Fruit fly (Drosophila melanogaster) whole organism, embryonic: Measurements from ENCODE around the gene Max.

ENCODE experiments used
- Aef1 ChIP-seq: fragments of 200-800 bp; sonication (Bioruptor generic); IDR thresholded peaks from 3 replicates; pipeline ENCODE4 v1.3.6; 2022; ENCODE audit warnings: missing biosample characterization, missing genetic modification characterization
- CG10366 ChIP-seq: fragments of 200-800 bp; sonication (Bioruptor generic); IDR thresholded peaks from 2 replicates; pipeline ENCODE4 v1.3.6; 2022; ENCODE audit warnings: missing biosample characterization, missing genetic modification characterization
- CG10462 ChIP-seq: fragments of 200-800 bp; sonication (Bioruptor generic); optimal IDR thresholded peaks from 2 replicates; lab custom pipeline; 2016; ENCODE audit warnings: missing biosample characterization, missing genetic modification characterization
- CG10565 ChIP-seq: fragments of 200-800 bp; sonication (Bioruptor generic); optimal IDR thresholded peaks from 3 replicates; lab custom pipeline; 2016; ENCODE audit warnings: missing biosample characterization, mild to moderate bottlenecking, missing genetic modification characterization
- CG11398 ChIP-seq: fragments of 200-800 bp; sonication (Bioruptor generic); optimal IDR thresholded peaks from 2 replicates; lab custom pipeline; 2016; ENCODE audit warnings: missing biosample characterization, missing genetic modification characterization
- CG12155 ChIP-seq: fragments of 200-800 bp; sonication (Bioruptor generic); optimal IDR thresholded peaks from 3 replicates; lab custom pipeline; 2016; ENCODE audit warnings: missing biosample characterization, missing genetic modification characterization
- CG12236 ChIP-seq: fragments of 200-800 bp; sonication (Bioruptor generic); optimal IDR thresholded peaks from 2 replicates; lab custom pipeline; 2016; ENCODE audit warnings: missing biosample characterization, missing genetic modification characterization
- CG13424 ChIP-seq: fragments of 200-800 bp; sonication (Bioruptor generic); optimal IDR thresholded peaks from 2 replicates; lab custom pipeline; 2019; ENCODE audit warnings: missing biosample characterization, mild to moderate bottlenecking, missing genetic modification characterization, moderate library complexity
- CG15269 ChIP-seq: fragments of 200-800 bp; sonication (Bioruptor generic); optimal IDR thresholded peaks from 2 replicates; lab custom pipeline; 2018; ENCODE audit warnings: missing biosample characterization, mild to moderate bottlenecking, missing genetic modification characterization, moderate library complexity
- CG16813 ChIP-seq: fragments of 200-800 bp; sonication (Bioruptor generic); IDR thresholded peaks from 3 replicates; pipeline ENCODE4 v1.3.6; 2022; ENCODE audit warnings: missing biosample characterization, missing genetic modification characterization; ENCODE audit not compliant: partially characterized antibody
- CG16815 ChIP-seq: fragments of 200-800 bp; sonication (Bioruptor generic); optimal IDR thresholded peaks from 3 replicates; lab custom pipeline; 2017; ENCODE audit warnings: missing biosample characterization, mild to moderate bottlenecking, missing genetic modification characterization
- CG17912 ChIP-seq: fragments of 200-800 bp; sonication (Bioruptor generic); optimal IDR thresholded peaks from 2 replicates; lab custom pipeline; 2018; ENCODE audit warnings: missing biosample characterization, mild to moderate bottlenecking, missing genetic modification characterization
- CG18599 ChIP-seq: fragments of 200-800 bp; sonication (Bioruptor generic); optimal IDR thresholded peaks from 3 replicates; lab custom pipeline; 2017; ENCODE audit warnings: missing biosample characterization, missing genetic modification characterization, mild to moderate bottlenecking, moderate library complexity, missing genetic modification reagents
- CG2875 ChIP-seq: fragments of 200-800 bp; sonication (Bioruptor generic); optimal IDR thresholded peaks from 2 replicates; lab custom pipeline; 2017; ENCODE audit warnings: missing biosample characterization, mild to moderate bottlenecking, missing genetic modification characterization, missing genetic modification reagents
- CG2889 ChIP-seq: fragments of 200-800 bp; sonication (Bioruptor generic); IDR thresholded peaks from 3 replicates; pipeline ENCODE4 v1.3.6; 2022; ENCODE audit warnings: missing biosample characterization, missing genetic modification characterization
- CG31365 ChIP-seq: fragments of 200-800 bp; sonication (Bioruptor generic); optimal IDR thresholded peaks from 2 replicates; lab custom pipeline; 2018; ENCODE audit warnings: missing biosample characterization, mild to moderate bottlenecking, missing genetic modification characterization
- CG32532 ChIP-seq: fragments of 200-800 bp; sonication (Bioruptor generic); IDR thresholded peaks from 2 replicates; pipeline ENCODE4 v1.3.6; 2022; ENCODE audit warnings: missing biosample characterization, missing genetic modification characterization
- CG32767 ChIP-seq: fragments of 200-800 bp; sonication (Bioruptor generic); IDR thresholded peaks from 2 replicates; pipeline ENCODE4 v1.3.6; 2022; ENCODE audit warnings: missing biosample characterization, missing genetic modification characterization
- CG3281 ChIP-seq: fragments of 200-800 bp; sonication (Bioruptor generic); optimal IDR thresholded peaks from 3 replicates; lab custom pipeline; 2017; ENCODE audit warnings: missing biosample characterization, mild to moderate bottlenecking, missing genetic modification characterization
- CG5180 ChIP-seq: fragments of 200-800 bp; sonication (Bioruptor generic); optimal IDR thresholded peaks from 3 replicates; lab custom pipeline; 2017; ENCODE audit warnings: missing biosample characterization, missing genetic modification characterization, mild to moderate bottlenecking, moderate library complexity, missing genetic modification reagents
- CG5245 ChIP-seq: fragments of 200-800 bp; sonication (Bioruptor generic); optimal IDR thresholded peaks from 3 replicates; lab custom pipeline; 2016; ENCODE audit warnings: missing biosample characterization, missing genetic modification characterization
- CG5953 ChIP-seq: fragments of 200-800 bp; sonication (Bioruptor generic); IDR thresholded peaks from 2 replicates; pipeline ENCODE4 v1.3.6; 2022; ENCODE audit warnings: missing biosample characterization, missing genetic modification characterization
- CG6654 ChIP-seq: fragments of 200-800 bp; sonication (Bioruptor generic); optimal IDR thresholded peaks from 2 replicates; lab custom pipeline; 2017; ENCODE audit warnings: missing biosample characterization, mild to moderate bottlenecking, missing genetic modification characterization
- CG8944 ChIP-seq: fragments of 200-800 bp; sonication (Bioruptor generic); optimal IDR thresholded peaks from 3 replicates; lab custom pipeline; 2016; ENCODE audit warnings: missing biosample characterization, missing genetic modification characterization
- CHES-1-like ChIP-seq: fragments of 200-800 bp; sonication (Bioruptor generic); optimal IDR thresholded peaks from 2 replicates; lab custom pipeline; 2016; ENCODE audit warnings: missing biosample characterization, missing genetic modification characterization
- CTCF ChIP-seq: fragments of 200-800 bp; sonication (Bioruptor generic); optimal IDR thresholded peaks from 2 replicates; lab custom pipeline; 2017; ENCODE audit warnings: missing biosample characterization, mild to moderate bottlenecking, missing genetic modification characterization, moderate library complexity
- Deaf1 ChIP-seq: fragments of 200-800 bp; optimal IDR thresholded peaks from 3 replicates; lab custom pipeline; 2019; ENCODE audit warnings: missing biosample characterization, mild to moderate bottlenecking, missing genetic modification characterization, moderate library complexity
- Hand ChIP-seq: fragments of 200-800 bp; sonication (Bioruptor generic); optimal IDR thresholded peaks from 2 replicates; lab custom pipeline; 2017; ENCODE audit warnings: mild to moderate bottlenecking, missing biosample characterization, missing genetic modification reagents, missing genetic modification characterization
- Hmr ChIP-seq: fragments of 200-800 bp; sonication (Bioruptor generic); optimal IDR thresholded peaks from 3 replicates; lab custom pipeline; 2017; ENCODE audit warnings: mild to moderate bottlenecking, missing biosample characterization, missing genetic modification reagents, missing genetic modification characterization
- Hr3 ChIP-seq: fragments of 200-800 bp; sonication (Bioruptor generic); optimal IDR thresholded peaks from 3 replicates; lab custom pipeline; 2016; ENCODE audit warnings: missing biosample characterization, missing genetic modification characterization
- Hr78 ChIP-seq, 2 experiments: fragments of 200-800 bp in 1 of 2; fragments of >200 bp in 1 of 2; sonication (Bioruptor generic) in 1 of 2; optimal IDR thresholded peaks; 2 replicates each; lab custom pipeline; 2017 to 2019; ENCODE audit warnings: missing biosample characterization in 2 of 2, missing genetic modification characterization in 2 of 2, mild to moderate bottlenecking in 1 of 2, moderate library complexity in 1 of 2
- Lhr ChIP-seq: fragments of 200-800 bp; sonication (Bioruptor generic); optimal IDR thresholded peaks from 3 replicates; lab custom pipeline; 2017; ENCODE audit warnings: mild to moderate bottlenecking, missing biosample characterization, missing genetic modification reagents, missing genetic modification characterization
- MESR4 ChIP-seq: fragments of 200-800 bp; sonication (Bioruptor generic); optimal IDR thresholded peaks from 2 replicates; lab custom pipeline; 2018; ENCODE audit warnings: missing biosample characterization, mild to moderate bottlenecking, missing genetic modification characterization, moderate library complexity
- NK7.1 ChIP-seq: fragments of 200-800 bp; sonication (Bioruptor generic); optimal IDR thresholded peaks from 3 replicates; lab custom pipeline; 2016; ENCODE audit warnings: missing biosample characterization, missing genetic modification characterization
- Nf-YA ChIP-seq: fragments of 200-800 bp; sonication (Bioruptor generic); IDR thresholded peaks from 2 replicates; pipeline ENCODE4 v1.3.6; 2022; ENCODE audit warnings: missing biosample characterization, missing genetic modification characterization
- Sox102F ChIP-seq: fragments of 200-800 bp; sonication (Bioruptor generic); optimal IDR thresholded peaks from 2 replicates; lab custom pipeline; 2018; ENCODE audit warnings: missing biosample characterization, mild to moderate bottlenecking, missing genetic modification characterization, moderate library complexity
- Tbp ChIP-seq: fragments of >200 bp; optimal IDR thresholded peaks from 2 replicates; lab custom pipeline; 2018; ENCODE audit warnings: missing biosample characterization, missing genetic modification characterization
- btn ChIP-seq: fragments of 200-800 bp; sonication (Bioruptor generic); optimal IDR thresholded peaks from 2 replicates; lab custom pipeline; 2016; ENCODE audit warnings: missing biosample characterization, missing genetic modification characterization
- da ChIP-seq: fragments of 200-800 bp; sonication (Bioruptor generic); optimal IDR thresholded peaks from 2 replicates; lab custom pipeline; 2016; ENCODE audit warnings: missing biosample characterization, missing genetic modification characterization
- dimm ChIP-seq: fragments of 200-800 bp; sonication (Bioruptor generic); IDR thresholded peaks from 2 replicates; pipeline ENCODE4 v1.3.6; 2022; ENCODE audit warnings: missing biosample characterization, missing genetic modification characterization
- dpn ChIP-seq, 2 experiments: fragments of 200-800 bp; sonication (Bioruptor generic); optimal IDR thresholded peaks; 3 replicates each; lab custom pipeline; 2016; ENCODE audit warnings: missing biosample characterization in 2 of 2, missing genetic modification characterization in 2 of 2
- gcm ChIP-seq: fragments of 200-800 bp; sonication (Bioruptor generic); optimal IDR thresholded peaks from 2 replicates; lab custom pipeline; 2019; ENCODE audit warnings: missing biosample characterization, mild to moderate bottlenecking, missing genetic modification characterization, moderate library complexity
- gfzf ChIP-seq: fragments of 200-800 bp; sonication (Bioruptor generic); optimal IDR thresholded peaks from 2 replicates; lab custom pipeline; 2016; ENCODE audit warnings: missing biosample characterization, mild to moderate bottlenecking, missing genetic modification characterization, moderate library complexity
- lola ChIP-seq, 3 experiments: fragments of >200 bp in 2 of 3; fragments of 200-800 bp in 1 of 3; sonication (Bioruptor generic) in 1 of 3; optimal IDR thresholded peaks; 2 replicates each; lab custom pipeline; 2017 to 2019; ENCODE audit warnings: missing biosample characterization in 3 of 3, missing genetic modification characterization in 3 of 3, mild to moderate bottlenecking in 1 of 3, moderate library complexity in 1 of 3
- mam ChIP-seq: fragments of 200-800 bp; sonication (Bioruptor generic); optimal IDR thresholded peaks from 3 replicates; lab custom pipeline; 2016; ENCODE audit warnings: missing biosample characterization, missing genetic modification characterization
- org-1 ChIP-seq: fragments of 200-800 bp; sonication (Bioruptor generic); optimal IDR thresholded peaks from 2 replicates; lab custom pipeline; 2017; ENCODE audit warnings: missing biosample characterization, missing genetic modification characterization
- phol ChIP-seq: fragments of 200-800 bp; sonication (Bioruptor generic); optimal IDR thresholded peaks from 3 replicates; lab custom pipeline; 2018; ENCODE audit warnings: missing biosample characterization, mild to moderate bottlenecking, missing genetic modification characterization, moderate library complexity
- sens ChIP-seq: fragments of 200-800 bp; sonication (Bioruptor generic); peaks from one replicate; lab custom pipeline; 2016; ENCODE audit warnings: missing biosample characterization, missing genetic modification characterization
- sob ChIP-seq: fragments of 200-800 bp; sonication (Bioruptor generic); IDR thresholded peaks from 2 replicates; pipeline ENCODE4 v1.3.6; 2022; ENCODE audit warnings: missing biosample characterization, missing genetic modification characterization
- toy ChIP-seq: fragments of 200-800 bp; sonication (Bioruptor generic); IDR thresholded peaks from 2 replicates; pipeline ENCODE4 v1.3.6; 2022; ENCODE audit warnings: missing biosample characterization, missing genetic modification characterization
- unc-4 ChIP-seq: fragments of 200-800 bp; sonication (Bioruptor generic); IDR thresholded peaks from 2 replicates; pipeline ENCODE4 v1.3.6; 2022; ENCODE audit warnings: missing biosample characterization, missing genetic modification characterization; ENCODE audit not compliant: partially characterized antibody

Max gene

DNA sequence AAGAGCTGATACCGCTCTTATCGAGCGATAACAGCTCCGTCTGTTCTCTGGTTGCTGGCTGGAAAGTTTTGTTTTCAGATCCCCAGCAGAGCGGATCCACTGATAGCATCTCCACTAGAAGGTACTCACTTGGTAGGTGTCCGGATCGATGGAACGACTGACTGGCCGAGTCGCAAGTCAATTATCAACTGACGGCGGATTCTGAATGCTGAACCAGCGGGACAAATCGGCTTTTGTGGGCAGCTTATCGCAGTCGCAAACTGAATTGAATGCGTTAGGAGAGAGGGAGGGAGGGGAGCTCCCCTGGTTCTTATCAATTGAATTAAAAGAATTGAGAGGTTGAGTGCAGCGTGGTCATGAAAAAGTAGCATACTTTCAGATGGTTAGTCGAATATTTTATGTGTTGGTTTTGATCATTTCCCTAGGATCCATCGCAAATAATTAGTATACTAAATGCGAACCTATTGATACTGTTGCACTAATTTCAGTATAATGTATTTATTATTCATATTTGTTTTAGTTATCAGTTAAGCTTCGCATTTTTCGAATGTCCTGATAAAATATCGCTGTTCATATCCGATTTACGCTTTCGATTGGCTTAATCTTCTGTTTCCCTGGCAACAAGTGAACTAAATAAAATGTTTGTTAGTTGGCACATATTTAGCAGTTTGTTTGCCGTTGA, 4.9 kb upstream of the Max start, which contains the start of the genes Aldh7A1 and CG14085 (continued):
- TF ChIP-seq CG10366 (GFP tag; lab: Robert Waterston, UW) (no peak), mam (GFP tag; lab: Kevin White, UChicago) (no peak), btn (GFP tag; lab: Kevin White, UChicago) (no peak), CG6654 (no peak), CG3281 (GFP tag; lab: Kevin White, UChicago) (no peak), Aef1 (no peak), CHES-1-like (GFP tag; lab: Kevin White, UChicago) (no peak), phol (tag; lab: Kevin White, UChicago) (no peak), dimm (GFP tag; lab: Robert Waterston, UW) (no peak), gfzf (GFP tag; lab: Kevin White, UChicago) (no peak), Deaf1 (tag; lab: Kevin White, UChicago) (peak; percentile 78), Hmr (no peak), CG13424 (tag; lab: Kevin White, UChicago) (no peak), Hr78 (GFP tag; optimal IDR thresholded peaks at IDR 0.05; lab: Kevin White, UChicago) (no peak), CG32532 (GFP tag; lab: Robert Waterston, UW) (no peak), CG17912 (GFP tag; lab: Kevin White, UChicago) (peak; percentile 30), CG16813 (GFP tag; lab: Robert Waterston, UW) (0 out of 3 replicates have a peak, but pooled peaks have one; percentile 6), CG10565 (GFP tag; lab: Kevin White, UChicago) (no peak), toy (no peak), sob (GFP tag; lab: Robert Waterston, UW) (no peak), Hand (no peak), gcm (GFP tag; lab: Kevin White, UChicago) (no peak), CG5245 (GFP tag; lab: Kevin White, UChicago) (no peak), CG15269 (no peak), CTCF (GFP tag; lab: Kevin White, UChicago) (no peak), MESR4 (no peak), Nf-YA (no peak), CG10462 (no peak), CG16815 (GFP tag; lab: Kevin White, UChicago) (no peak), CG12236 (no peak), CG2875 (GFP tag; lab: Kevin White, UChicago) (no peak), Tbp (GFP tag; lab: Kevin White, UChicago) (no peak), CG11398 (GFP tag; lab: Kevin White, UChicago) (no peak), CG8944 (GFP tag; lab: Kevin White, UChicago) (no peak), unc-4 (GFP tag; lab: Robert Waterston, UW) (no peak), lola (GFP tag; optimal IDR thresholded peaks at IDR 0.05; lab: Kevin White, UChicago) (no peak), CG5180 (no peak), sens (GFP tag; lab: Kevin White, UChicago) (peak; percentile 28), NK7.1 (no peak), Sox102F (GFP tag; lab: Kevin White, UChicago) (no peak), da (GFP tag; lab: Kevin White, UChicago) (no peak), CG18599 (GFP tag; lab: Kevin White, UChicago) (peak; percentile 40), Lhr (GFP tag; lab: Kevin White, UChicago) (no peak), org-1 (GFP tag; lab: Kevin White, UChicago) (no peak), dpn (GFP tag; optimal IDR thresholded peaks at IDR 0.05; lab: Kevin White, UChicago) (no peak), CG2889 (GFP tag; lab: Robert Waterston, UW) (no peak), CG5953 (GFP tag; lab: Robert Waterston, UW) (no peak), Hr3 (GFP tag; lab: Kevin White, UChicago) (no peak), CG32767 (GFP tag; lab: Robert Waterston, UW) (no peak), CG31365 (tag; lab: Kevin White, UChicago) (no peak), CG12155 (GFP tag; lab: Kevin White, UChicago) (no peak)
